Worm (Caenorhabditis elegans): ENCODE data around the gene F46B6.13.

DNA sequence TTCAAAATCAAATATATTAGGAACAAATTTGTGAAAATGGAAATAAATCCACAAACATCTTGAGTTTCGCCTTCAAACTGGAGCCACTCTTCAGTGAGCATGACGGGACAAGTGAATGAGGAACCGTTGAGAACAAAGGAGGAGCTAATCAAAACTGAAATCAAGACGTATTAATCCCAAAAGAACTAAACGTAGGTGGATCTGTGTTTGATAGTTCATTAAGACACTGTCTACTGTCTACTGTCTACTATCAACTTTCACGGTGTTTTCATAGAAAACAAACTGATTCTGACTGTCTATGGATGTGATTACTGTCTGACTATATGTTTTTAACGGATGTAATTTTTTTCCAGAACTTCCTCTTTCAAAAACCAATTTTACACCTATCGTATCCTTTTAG lies 22.7 kb upstream of the F46B6.13 start, which contains the start of gene str-193:
- no peak for TF ChIP-seq T26A8.4 (GFP tag; IDR thresholded peaks at IDR 0.05)
- TF ChIP-seq ama-1 (optimal IDR thresholded peaks at IDR 0.05), result no peak
- TF ChIP-seq ces-1 (GFP tag; optimal IDR thresholded peaks at IDR 0.05), result no peak
- TF ChIP-seq daf-12 (tag; optimal IDR thresholded peaks at IDR 0.05), result no peak
- no peak for TF ChIP-seq R02D3.7 (tag; optimal IDR thresholded peaks at IDR 0.05)
- no peak for TF ChIP-seq egl-27 (tag; optimal IDR thresholded peaks at IDR 0.05)
- no peak for TF ChIP-seq tra-1 (GFP tag; IDR thresholded peaks at IDR 0.05)
- no peak for TF ChIP-seq ceh-44 (GFP tag; IDR thresholded peaks at IDR 0.05)
- no peak for TF ChIP-seq ceh-62 (tag; optimal IDR thresholded peaks at IDR 0.05)
- TF ChIP-seq unc-62 (GFP tag; optimal IDR thresholded peaks at IDR 0.05 in 1 of 2), result peak in 1 of 2 experiments; percentile 6
- TF ChIP-seq unc-62 (tag; optimal IDR thresholded peaks at IDR 0.05), result no peak
- TF ChIP-seq nhr-28 (tag; optimal IDR thresholded peaks at IDR 0.05), result no peak
- no peak for TF ChIP-seq snpc-1.2 (GFP tag; IDR thresholded peaks at IDR 0.05)
- TF ChIP-seq zfp-2 (tag; optimal IDR thresholded peaks at IDR 0.05), result no peak
- TF ChIP-seq fos-1 (tag; optimal IDR thresholded peaks at IDR 0.05), result no peak
